2 worm cellular contexts compared by ENCODE assay signal in the genomic region with DNA sequence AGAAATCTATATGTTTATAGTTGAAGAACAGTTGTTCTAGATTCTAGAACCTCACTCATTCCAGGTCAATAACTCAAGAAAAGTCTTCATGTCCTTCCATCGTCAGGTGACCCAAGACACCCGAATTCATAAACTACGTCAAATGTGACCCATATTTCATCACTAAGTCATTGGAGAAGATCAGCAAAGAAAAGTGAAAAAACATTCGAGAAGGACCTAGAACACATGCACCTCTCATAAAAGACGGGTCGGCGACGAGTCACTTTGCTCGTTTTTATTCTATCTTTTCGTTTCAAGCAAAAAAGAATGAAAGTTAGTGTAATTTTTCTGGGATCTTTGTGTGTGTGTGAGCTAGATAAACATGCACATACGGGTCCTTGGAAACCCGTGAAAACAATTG.
TF ChIP-seq lines count a peak whose summit lies in the region.

No protein-coding gene starts in this region.

TF ChIP-seq in whole organism, L1 larva, 84 proteins besides CTCF, POLR2A, EP300 and RAD21 (continued from another document):
- TF ChIP-seq lsy-2 (tag; optimal IDR thresholded peaks at IDR 0.05; lab: Kevin White, UChicago) (peak in 1 of 2 experiments; percentile 23), dsc-1 (tag; optimal IDR thresholded peaks at IDR 0.05; lab: Kevin White, UChicago) (peak; percentile 81), egl-13 (tag; optimal IDR thresholded peaks at IDR 0.05; lab: Kevin White, UChicago) (no peak), lin-14 (GFP tag; optimal IDR thresholded peaks at IDR 0.05; lab: Kevin White, UChicago) (peak; percentile 58), ama-1 (optimal IDR thresholded peaks at IDR 0.05; lab: Kevin White, UChicago) (no peak), Y116A8C.19 (tag; optimal IDR thresholded peaks at IDR 0.05; lab: Kevin White, UChicago; ENCODE audit: borderline replicate concordance) (no peak), unc-30 (tag; optimal IDR thresholded peaks at IDR 0.05; lab: Kevin White, UChicago) (no peak), nhr-19 (GFP tag; conservative IDR thresholded peaks at IDR 0.05; lab: Robert Waterston, UW) (peak; percentile 30; the same call in 1 of the 2 replicates), egl-27 (tag; optimal IDR thresholded peaks at IDR 0.05; lab: Kevin White, UChicago) (no peak), mef-2 (tag; optimal IDR thresholded peaks at IDR 0.05; lab: Kevin White, UChicago) (no peak), ceh-82 (tag; optimal IDR thresholded peaks at IDR 0.05; lab: Kevin White, UChicago) (no peak), vab-15 (tag; optimal IDR thresholded peaks at IDR 0.05; lab: Kevin White, UChicago) (no peak), snpc-4 (tag; optimal IDR thresholded peaks at IDR 0.05; lab: Kevin White, UChicago) (no peak), unc-130 (tag; optimal IDR thresholded peaks at IDR 0.05; lab: Kevin White, UChicago) (no peak), fkh-10 (GFP tag; optimal IDR thresholded peaks at IDR 0.05; lab: Kevin White, UChicago) (no peak), nhr-76 (tag; optimal IDR thresholded peaks at IDR 0.05; lab: Kevin White, UChicago) (no peak), hpl-2 (GFP tag; optimal IDR thresholded peaks at IDR 0.05; lab: Kevin White, UChicago) (no peak), mab-9 (GFP tag; IDR thresholded peaks at IDR 0.05; lab: Robert Waterston, UW) (no peak), sptf-1 (tag; optimal IDR thresholded peaks at IDR 0.05; lab: Kevin White, UChicago) (no peak), F16B12.6 (tag; optimal IDR thresholded peaks at IDR 0.05; lab: Kevin White, UChicago) (no peak), jun-1 (tag; optimal IDR thresholded peaks at IDR 0.05; lab: Kevin White, UChicago) (no peak), unc-98 (GFP tag; IDR thresholded peaks at IDR 0.05; lab: Robert Waterston, UW) (no peak), ceh-63 (GFP tag; optimal IDR thresholded peaks at IDR 0.05; lab: Kevin White, UChicago) (no peak), hlh-17 (GFP tag; optimal IDR thresholded peaks at IDR 0.05; lab: Kevin White, UChicago; ENCODE audit: borderline replicate concordance) (no peak), sox-4 (tag; optimal IDR thresholded peaks at IDR 0.05; lab: Kevin White, UChicago) (no peak), rnt-1 (tag; optimal IDR thresholded peaks at IDR 0.05; lab: Kevin White, UChicago) (peak; percentile 73), C16A3.4 (tag; optimal IDR thresholded peaks at IDR 0.05; lab: Kevin White, UChicago) (no peak), fkh-4 (tag; optimal IDR thresholded peaks at IDR 0.05; lab: Kevin White, UChicago; ENCODE audit: borderline replicate concordance) (peak; percentile 33), lir-3 (tag; optimal IDR thresholded peaks at IDR 0.05; lab: Kevin White, UChicago; ENCODE audit: poor library complexity) (no peak), tlp-1 (tag; optimal IDR thresholded peaks at IDR 0.05; lab: Kevin White, UChicago) (no peak), lin-35 (GFP tag; optimal IDR thresholded peaks at IDR 0.05; lab: Kevin White, UChicago) (peak in 1 of 2 experiments; percentile 10), dpl-1 (GFP tag; optimal IDR thresholded peaks at IDR 0.05; lab: Kevin White, UChicago) (no peak), nhr-77 (tag; optimal IDR thresholded peaks at IDR 0.05; lab: Kevin White, UChicago) (no peak), nhr-90 (tag; optimal IDR thresholded peaks at IDR 0.05; lab: Kevin White, UChicago; ENCODE audit: poor library complexity) (no peak), ztf-11 (tag; optimal IDR thresholded peaks at IDR 0.05; lab: Kevin White, UChicago) (no peak), blmp-1 (tag; optimal IDR thresholded peaks at IDR 0.05; lab: Kevin White, UChicago) (no peak), nhr-84 (tag; optimal IDR thresholded peaks at IDR 0.05; lab: Kevin White, UChicago) (no peak), nhr-47 (tag; optimal IDR thresholded peaks at IDR 0.05; lab: Kevin White, UChicago) (no peak), mdl-1 (tag; optimal IDR thresholded peaks at IDR 0.05; lab: Kevin White, UChicago) (no peak)

TF ChIP-seq in whole organism, L2 larva, 48 proteins besides CTCF, POLR2A, EP300 and RAD21 (continued from another document):
- no peak for TF ChIP-seq egl-27 (tag; optimal IDR thresholded peaks at IDR 0.05; lab: Kevin White, UChicago)
- no peak for TF ChIP-seq nhr-10 (tag; optimal IDR thresholded peaks at IDR 0.05; lab: Kevin White, UChicago)
- TF ChIP-seq lsy-2 (tag; optimal IDR thresholded peaks at IDR 0.05; lab: Kevin White, UChicago), result peak in 1 of 2 experiments; percentile 63
- no peak for TF ChIP-seq elt-1 (tag; optimal IDR thresholded peaks at IDR 0.05; lab: Kevin White, UChicago)
- TF ChIP-seq nhr-25 (tag; optimal IDR thresholded peaks at IDR 0.05; lab: Kevin White, UChicago), result no peak
- no peak for TF ChIP-seq lin-11 (tag; optimal IDR thresholded peaks at IDR 0.05; lab: Kevin White, UChicago)
- no peak for TF ChIP-seq ZK546.5 (tag; optimal IDR thresholded peaks at IDR 0.05; lab: Kevin White, UChicago)
- TF ChIP-seq unc-55 (GFP tag; optimal IDR thresholded peaks at IDR 0.05; lab: Kevin White, UChicago), result no peak
- TF ChIP-seq dmd-4 (tag; optimal IDR thresholded peaks at IDR 0.05; lab: Kevin White, UChicago), result no peak
- peak; percentile 57 for TF ChIP-seq nhr-6 (tag; optimal IDR thresholded peaks at IDR 0.05; lab: Kevin White, UChicago)
- peak; percentile 68 for TF ChIP-seq ztf-4 (tag; optimal IDR thresholded peaks at IDR 0.05; lab: Kevin White, UChicago)
- TF ChIP-seq nhr-23 (tag; optimal IDR thresholded peaks at IDR 0.05; lab: Kevin White, UChicago), result no peak
- TF ChIP-seq blmp-1 (tag; optimal IDR thresholded peaks at IDR 0.05; lab: Kevin White, UChicago; ENCODE audit: insufficient read depth), result no peak
- TF ChIP-seq elt-3 (tag; optimal IDR thresholded peaks at IDR 0.05; lab: Kevin White, UChicago), result no peak
- TF ChIP-seq sma-3 (GFP tag; optimal IDR thresholded peaks at IDR 0.05; lab: Kevin White, UChicago), result no peak
- TF ChIP-seq skn-1 (tag; optimal IDR thresholded peaks at IDR 0.05; lab: Kevin White, UChicago), result no peak
- TF ChIP-seq nhr-11 (tag; optimal IDR thresholded peaks at IDR 0.05; lab: Kevin White, UChicago), result no peak
- no peak for TF ChIP-seq mbf-1 (tag; optimal IDR thresholded peaks at IDR 0.05; lab: Kevin White, UChicago)
- no peak for TF ChIP-seq ztf-1 (GFP tag; conservative IDR thresholded peaks at IDR 0.05; lab: Robert Waterston, UW)
- no peak for TF ChIP-seq gmeb-1 (tag; optimal IDR thresholded peaks at IDR 0.05; lab: Kevin White, UChicago)
- TF ChIP-seq C34F6.9 (tag; optimal IDR thresholded peaks at IDR 0.05; lab: Kevin White, UChicago), result peak; percentile 41
- TF ChIP-seq crh-2 (tag; optimal IDR thresholded peaks at IDR 0.05; lab: Kevin White, UChicago), result peak; percentile 25
- no peak for TF ChIP-seq peb-1 (tag; optimal IDR thresholded peaks at IDR 0.05; lab: Kevin White, UChicago)
- TF ChIP-seq R02D3.7 (tag; optimal IDR thresholded peaks at IDR 0.05; lab: Kevin White, UChicago), result no peak
- TF ChIP-seq unc-39 (tag; optimal IDR thresholded peaks at IDR 0.05; lab: Kevin White, UChicago), result no peak
- no peak for TF ChIP-seq nhr-12 (tag; optimal IDR thresholded peaks at IDR 0.05; lab: Kevin White, UChicago)
- no peak for TF ChIP-seq ceh-16 (tag; optimal IDR thresholded peaks at IDR 0.05; lab: Kevin White, UChicago)
- no peak for TF ChIP-seq ceh-82 (tag; optimal IDR thresholded peaks at IDR 0.05; lab: Kevin White, UChicago)
- TF ChIP-seq nhr-77 (tag; optimal IDR thresholded peaks at IDR 0.05; lab: Kevin White, UChicago), result no peak
- TF ChIP-seq nhr-129 (tag; optimal IDR thresholded peaks at IDR 0.05; lab: Kevin White, UChicago), result peak; percentile 74
